Worm (Caenorhabditis elegans) whole organism, late embryonic: Measurements from ENCODE around the gene C03C10.7.

Experiments used
- ama-1 ChIP-seq: fragments of 150-350 bp; optimal IDR thresholded peaks from 2 replicates; lab custom pipeline; 2014
- ceh-31 ChIP-seq: sonication (generic microtip); optimal IDR thresholded peaks from 2 replicates; lab custom pipeline; 2016; ENCODE audit warnings: missing genetic modification characterization, missing compliant biosample characterization
- ceh-48 ChIP-seq: sonication (generic microtip); optimal IDR thresholded peaks from 2 replicates; lab custom pipeline; 2016; ENCODE audit warnings: missing genetic modification characterization, inconsistent platforms, missing compliant biosample characterization
- ets-4 ChIP-seq: sonication (generic microtip); optimal IDR thresholded peaks from 2 replicates; lab custom pipeline; 2016; ENCODE audit warnings: missing genetic modification characterization, missing compliant biosample characterization
- fkh-10 ChIP-seq: fragments of 150-350 bp; optimal IDR thresholded peaks from 2 replicates; lab custom pipeline; 2014; ENCODE audit warnings: missing biosample characterization, missing genetic modification reagents, missing genetic modification characterization
- lin-11 ChIP-seq: fragments of 200-800 bp; sonication (Bioruptor generic); optimal IDR thresholded peaks from 2 replicates; lab custom pipeline; 2018; ENCODE audit warnings: mild to moderate bottlenecking, missing genetic modification characterization, missing compliant biosample characterization
- mec-3 ChIP-seq: sonication (generic microtip); optimal IDR thresholded peaks from 2 replicates; lab custom pipeline; 2016; ENCODE audit warnings: borderline replicate concordance, missing genetic modification characterization, missing compliant biosample characterization
- rnt-1 ChIP-seq: sonication (generic microtip); optimal IDR thresholded peaks from 2 replicates; lab custom pipeline; 2016; ENCODE audit warnings: missing genetic modification characterization, missing compliant biosample characterization
- ttx-3 ChIP-seq: sonication (generic microtip); optimal IDR thresholded peaks from 2 replicates; lab custom pipeline; 2016; ENCODE audit warnings: missing genetic modification reagents, missing genetic modification characterization, missing compliant biosample characterization
- unc-42 ChIP-seq: sonication (generic microtip); optimal IDR thresholded peaks from 2 replicates; lab custom pipeline; 2016; ENCODE audit warnings: missing genotype, missing genetic modification characterization, missing compliant biosample characterization
- unc-86 ChIP-seq: sonication (generic microtip); optimal IDR thresholded peaks from 2 replicates; lab custom pipeline; 2016; ENCODE audit warnings: missing genetic modification characterization, missing compliant biosample characterization

ce11 chrIII:4123277-4123676 lies 27.4 kb downstream of the C03C10.7 start:
- no peak for TF ChIP-seq ama-1
- no peak for TF ChIP-seq lin-11 (tag; lab: Kevin White, UChicago)
- no peak for TF ChIP-seq fkh-10 (GFP tag; lab: Kevin White, UChicago)
- TF ChIP-seq mec-3 (tag; lab: Kevin White, UChicago), result no peak
- TF ChIP-seq unc-42, result peak; percentile 72
- TF ChIP-seq rnt-1 (tag; lab: Kevin White, UChicago), result no peak
- TF ChIP-seq ets-4 (tag; lab: Kevin White, UChicago), result no peak
- TF ChIP-seq unc-86 (tag; lab: Kevin White, UChicago), result no peak
- no peak for TF ChIP-seq ttx-3 (tag; lab: Kevin White, UChicago)
- TF ChIP-seq ceh-31 (tag; lab: Kevin White, UChicago), result no peak
- TF ChIP-seq ceh-48, result no peak
